Worm (Caenorhabditis elegans): ENCODE measurements around the gene T05A8.11.

DNA sequence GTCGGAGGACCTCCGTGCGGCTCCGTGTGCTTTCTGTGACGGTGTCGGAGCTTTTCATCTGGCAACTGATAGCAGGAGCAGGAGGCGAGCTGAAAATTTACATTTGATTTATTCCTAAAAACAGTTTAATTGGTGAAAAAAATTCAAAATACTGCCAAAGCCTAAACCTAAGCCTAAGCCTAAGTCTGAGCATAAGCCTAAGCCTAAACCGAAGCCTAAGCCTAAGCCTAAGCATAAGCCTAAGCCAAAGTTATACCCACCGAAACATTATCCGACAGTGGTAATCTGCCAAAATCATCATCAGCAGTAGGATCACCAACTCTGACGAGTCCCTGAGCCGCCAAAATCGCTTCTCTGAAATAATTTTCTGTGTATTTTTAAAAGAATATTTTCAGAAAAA is 40.7 kb downstream of the T05A8.11 start:
- TF ChIP-seq ama-1 (optimal IDR thresholded peaks at IDR 0.05) (no peak), tbx-11 (GFP tag; IDR thresholded peaks at IDR 0.05) (no peak), ceh-13 (GFP tag; optimal IDR thresholded peaks at IDR 0.05) (no peak), flt-1 (GFP tag; IDR thresholded peaks at IDR 0.05) (no peak), hmg-4 (GFP tag; optimal IDR thresholded peaks at IDR 0.05) (no peak), tra-4 (tag; optimal IDR thresholded peaks at IDR 0.05) (no peak), sea-1 (GFP tag; conservative IDR thresholded peaks at IDR 0.05) (no peak), aly-1 (tag; optimal IDR thresholded peaks at IDR 0.05) (no peak), ceh-36 (tag; optimal IDR thresholded peaks at IDR 0.05) (no peak), pes-1 (GFP tag; IDR thresholded peaks at IDR 0.05) (no peak), ets-7 (tag; optimal IDR thresholded peaks at IDR 0.05) (no peak), B0310.2 (tag; optimal IDR thresholded peaks at IDR 0.05) (no peak), hmbx-1 (tag; optimal IDR thresholded peaks at IDR 0.05) (no peak), hnd-1 (tag; optimal IDR thresholded peaks at IDR 0.05) (no peak)

All from whole organism, early embryonic.